Worm (Caenorhabditis elegans) whole organism, midembryonic: ENCODE data around the gene acc-2.

Experiments
- T22C8.4 ChIP-seq: fragments of 200-800 bp; sonication (Bioruptor generic); IDR thresholded peaks from 2 replicates; pipeline ENCODE4 v1.3.6; 2022; ENCODE audit warnings: missing genetic modification characterization, missing compliant biosample characterization
- cog-1 ChIP-seq: sonication (generic microtip); optimal IDR thresholded peaks from 2 replicates; lab custom pipeline; 2016; ENCODE audit warnings: missing genetic modification characterization, missing compliant biosample characterization
- flt-1 ChIP-seq: fragments of 200-800 bp; sonication (Bioruptor generic); IDR thresholded peaks from 2 replicates; pipeline ENCODE4 v1.3.6; 2022; ENCODE audit warnings: missing genetic modification characterization, missing compliant biosample characterization
- klf-2 ChIP-seq: fragments of 200-800 bp; sonication (Bioruptor generic); conservative IDR thresholded peaks from 2 replicates; pipeline ENCODE4 v1.3.6; 2022; ENCODE audit warnings: missing genetic modification reagents, missing genetic modification characterization, missing compliant biosample characterization
- med-1 ChIP-seq: sonication (generic microtip); optimal IDR thresholded peaks from 2 replicates; lab custom pipeline; 2017; ENCODE audit warnings: missing genetic modification characterization, mild to moderate bottlenecking, missing compliant biosample characterization, antibody characterized with exemption, missing genetic modification reagents; ENCODE audit not compliant: insufficient read depth
- ref-1 ChIP-seq: fragments of 200-800 bp; sonication (Bioruptor generic); conservative IDR thresholded peaks from 2 replicates; pipeline ENCODE4 v1.3.6; 2022; ENCODE audit warnings: missing genetic modification reagents, missing genetic modification characterization, missing compliant biosample characterization
- tab-1 ChIP-seq: fragments of 200-800 bp; sonication (Bioruptor generic); IDR thresholded peaks from 2 replicates; pipeline ENCODE4 v1.3.6; 2022; ENCODE audit warnings: missing genetic modification characterization, missing compliant biosample characterization
- ztf-23 ChIP-seq: fragments of 200-800 bp; sonication (Bioruptor generic); IDR thresholded peaks from 2 replicates; pipeline ENCODE4 v1.3.6; 2022; ENCODE audit warnings: missing genetic modification reagents, missing genetic modification characterization, missing compliant biosample characterization
- ztf-29 ChIP-seq: fragments of 200-800 bp; sonication (Bioruptor generic); IDR thresholded peaks from 2 replicates; pipeline ENCODE4 v1.3.6; 2022; ENCODE audit warnings: missing genetic modification reagents, missing genetic modification characterization, missing compliant biosample characterization

acc-2 gene

ce11 chrIV:8992786-8993185, 23.8 kb upstream of the acc-2 start, which contains the start of gene mltn-12:
Gene mltn-12 (plus strand): TSS chrIV:8993086.
- TF ChIP-seq med-1 (GFP tag; lab: Kevin White, UChicago): no peak
- TF ChIP-seq klf-2 (GFP tag; lab: Robert Waterston, UW): no peak
- no peak for TF ChIP-seq ztf-23
- TF ChIP-seq T22C8.4 (GFP tag; lab: Robert Waterston, UW): no peak
- TF ChIP-seq cog-1 (tag; lab: Kevin White, UChicago): no peak
- TF ChIP-seq ref-1 (GFP tag; lab: Robert Waterston, UW): no peak
- no peak for TF ChIP-seq ztf-29 (GFP tag; lab: Robert Waterston, UW)
- no peak for TF ChIP-seq tab-1
- no peak for TF ChIP-seq flt-1 (GFP tag; lab: Robert Waterston, UW)

- no peak for TF ChIP-seq klf-2 (GFP tag; lab: Robert Waterston, UW)
- no peak for TF ChIP-seq ref-1 (GFP tag; lab: Robert Waterston, UW)
- TF ChIP-seq ztf-23: no peak
- TF ChIP-seq cog-1 (tag; lab: Kevin White, UChicago): no peak
- TF ChIP-seq T22C8.4 (GFP tag; lab: Robert Waterston, UW): no peak
- TF ChIP-seq ztf-29 (GFP tag; lab: Robert Waterston, UW): no peak
Observed at ce11 chrIV:8994487-8994886, 22.1 kb upstream of the acc-2 start.

- TF ChIP-seq ref-1 (GFP tag; lab: Robert Waterston, UW): no peak
- TF ChIP-seq flt-1 (GFP tag; lab: Robert Waterston, UW): no peak
- TF ChIP-seq klf-2 (GFP tag; lab: Robert Waterston, UW): no peak
- TF ChIP-seq tab-1: no peak
- no peak for TF ChIP-seq cog-1 (tag; lab: Kevin White, UChicago)
- TF ChIP-seq med-1 (GFP tag; lab: Kevin White, UChicago): no peak
- no peak for TF ChIP-seq T22C8.4 (GFP tag; lab: Robert Waterston, UW)
- TF ChIP-seq ztf-29 (GFP tag; lab: Robert Waterston, UW): no peak
- no peak for TF ChIP-seq ztf-23
Observed at ce11 chrIV:9000664-9001063, 15.9 kb upstream of the acc-2 start.

ce11 chrIV:9001184-9001583, 15.4 kb upstream of the acc-2 start:
- TF ChIP-seq med-1 (GFP tag; lab: Kevin White, UChicago): no peak
- no peak for TF ChIP-seq ref-1 (GFP tag; lab: Robert Waterston, UW)

ce11 chrIV:9002636-9003035, 13.9 kb upstream of the acc-2 start, which contains the start of gene C53D6.8:
Gene C53D6.8 (minus strand): TSS chrIV:9002736.
- TF ChIP-seq med-1 (GFP tag; lab: Kevin White, UChicago) (no peak), cog-1 (tag; lab: Kevin White, UChicago) (no peak), T22C8.4 (GFP tag; lab: Robert Waterston, UW) (no peak), flt-1 (GFP tag; lab: Robert Waterston, UW) (no peak), tab-1 (no peak), ztf-23 (no peak), klf-2 (GFP tag; lab: Robert Waterston, UW) (no peak), ref-1 (GFP tag; lab: Robert Waterston, UW) (no peak), ztf-29 (GFP tag; lab: Robert Waterston, UW) (no peak)

- TF ChIP-seq T22C8.4 (GFP tag; lab: Robert Waterston, UW) (no peak), med-1 (GFP tag; lab: Kevin White, UChicago) (no peak), ztf-29 (GFP tag; lab: Robert Waterston, UW) (no peak), cog-1 (tag; lab: Kevin White, UChicago) (no peak), tab-1 (no peak)
Observed at ce11 chrIV:9005310-9005709, 11.3 kb upstream of the acc-2 start, which contains the start of gene unc-129. Gene unc-129 (minus strand): TSS chrIV:9005410.

ce11 chrIV:9007947-9008346, 8.6 kb upstream of the acc-2 start:
- TF ChIP-seq ref-1 (GFP tag; lab: Robert Waterston, UW) (no peak), klf-2 (GFP tag; lab: Robert Waterston, UW) (no peak), tab-1 (no peak)

ce11 chrIV:9010257-9010656, 6.3 kb upstream of the acc-2 start, which contains the start of gene C53D6.11:
Gene C53D6.11 (plus strand): TSS chrIV:9010584.
- TF ChIP-seq ref-1 (GFP tag; lab: Robert Waterston, UW): no peak
- no peak for TF ChIP-seq ztf-29 (GFP tag; lab: Robert Waterston, UW)
- TF ChIP-seq ztf-23: no peak
- no peak for TF ChIP-seq T22C8.4 (GFP tag; lab: Robert Waterston, UW)
- TF ChIP-seq cog-1 (tag; lab: Kevin White, UChicago): no peak
- no peak for TF ChIP-seq med-1 (GFP tag; lab: Kevin White, UChicago)
- no peak for TF ChIP-seq tab-1
- no peak for TF ChIP-seq flt-1 (GFP tag; lab: Robert Waterston, UW)
- TF ChIP-seq klf-2 (GFP tag; lab: Robert Waterston, UW): no peak

- TF ChIP-seq cog-1 (tag; lab: Kevin White, UChicago) (no peak), ztf-29 (GFP tag; lab: Robert Waterston, UW) (no peak), T22C8.4 (GFP tag; lab: Robert Waterston, UW) (no peak), flt-1 (GFP tag; lab: Robert Waterston, UW) (no peak), med-1 (GFP tag; lab: Kevin White, UChicago) (no peak), ztf-23 (no peak), tab-1 (no peak), klf-2 (GFP tag; lab: Robert Waterston, UW) (no peak), ref-1 (GFP tag; lab: Robert Waterston, UW) (no peak)
Observed at ce11 chrIV:9020840-9021239, 4.3 kb downstream of the acc-2 start, which contains the start of gene C53D6.4. Gene C53D6.4 (minus strand): TSS chrIV:9020940.

ce11 chrIV:9021245-9021779, 4.7 kb downstream of the acc-2 start:
- TF ChIP-seq tab-1 (no peak), klf-2 (GFP tag; lab: Robert Waterston, UW) (no peak), flt-1 (GFP tag; lab: Robert Waterston, UW) (no peak), T22C8.4 (GFP tag; lab: Robert Waterston, UW) (no peak)
